Worm (Caenorhabditis elegans): Measurements from ENCODE around the gene sru-40.

ce11 chrV:9789657-9790261, 44.0 kb downstream of the sru-40 start, which contains the start of gene ztf-7:
- no peak for TF ChIP-seq ama-1 (optimal IDR thresholded peaks at IDR 0.05)
- no peak for TF ChIP-seq hmbx-1 (tag; optimal IDR thresholded peaks at IDR 0.05)
